Worm (Caenorhabditis elegans) whole organism, L2 larva: Measurements from ENCODE around the gene B0546.5.
"Not testable (repeated sequence)": the region's sequence is repeated elsewhere in the genome, so short reads cannot be mapped to it uniquely, and the experiment has no call there.

Source experiments
- F13H6.1 ChIP-seq: sonication (generic microtip); optimal IDR thresholded peaks from 2 replicates; lab custom pipeline; 2016; ENCODE audit warnings: missing genetic modification characterization, missing compliant biosample characterization
- R02D3.7 ChIP-seq: fragments of 150-350 bp; optimal IDR thresholded peaks from 2 replicates; lab custom pipeline; 2014; ENCODE audit warnings: missing biosample characterization, missing genetic modification characterization
- ceh-16 ChIP-seq: fragments of 150-350 bp; optimal IDR thresholded peaks from 2 replicates; lab custom pipeline; 2014; ENCODE audit warnings: missing biosample characterization, missing genetic modification characterization
- ceh-82 ChIP-seq: fragments of 150-350 bp; optimal IDR thresholded peaks from 2 replicates; lab custom pipeline; 2014; ENCODE audit warnings: missing biosample characterization, missing genetic modification characterization
- elt-1 ChIP-seq: fragments of 150-350 bp; optimal IDR thresholded peaks from 2 replicates; lab custom pipeline; 2014; ENCODE audit warnings: missing biosample characterization, missing genetic modification characterization
- fos-1 ChIP-seq: fragments of 150-350 bp; optimal IDR thresholded peaks from 2 replicates; lab custom pipeline; 2014; ENCODE audit warnings: missing biosample characterization, missing genetic modification characterization
- gmeb-1 ChIP-seq: fragments of 150-350 bp; optimal IDR thresholded peaks from 2 replicates; lab custom pipeline; 2014; ENCODE audit warnings: missing biosample characterization, missing genetic modification characterization
- lin-11 ChIP-seq: fragments of 150-350 bp; sonication (generic microtip); optimal IDR thresholded peaks from 2 replicates; lab custom pipeline; 2014; ENCODE audit warnings: missing biosample characterization, missing genetic modification characterization, inconsistent platforms, mixed read lengths
- lin-39 ChIP-seq: fragments of 150-350 bp; optimal IDR thresholded peaks from 2 replicates; lab custom pipeline; 2014; ENCODE audit warnings: missing biosample characterization, missing genetic modification reagents, missing genetic modification characterization
- mbf-1 ChIP-seq: sonication (generic microtip); optimal IDR thresholded peaks from 2 replicates; lab custom pipeline; 2017; ENCODE audit warnings: missing biosample characterization, missing genetic modification characterization
- mdl-1 ChIP-seq, 2 experiments: fragments of 150-350 bp in 1 of 2; sonication (generic microtip) in 1 of 2; optimal IDR thresholded peaks; 2 replicates each; lab custom pipeline; 2017; ENCODE audit warnings: missing biosample characterization in 2 of 2, missing genetic modification characterization in 2 of 2
- nhr-10 ChIP-seq: sonication (generic microtip); optimal IDR thresholded peaks from 2 replicates; lab custom pipeline; 2017; ENCODE audit warnings: missing biosample characterization, missing genetic modification characterization
- nhr-11 ChIP-seq: fragments of 150-350 bp; optimal IDR thresholded peaks from 2 replicates; lab custom pipeline; 2014; ENCODE audit warnings: missing biosample characterization, missing genetic modification characterization
- nhr-21 ChIP-seq: fragments of 150-350 bp; optimal IDR thresholded peaks from 2 replicates; lab custom pipeline; 2014; ENCODE audit warnings: missing biosample characterization, missing genetic modification characterization
- nhr-23 ChIP-seq: fragments of 150-350 bp; optimal IDR thresholded peaks from 2 replicates; lab custom pipeline; 2014; ENCODE audit warnings: missing biosample characterization, missing genetic modification reagents, missing genetic modification characterization
- nhr-237 ChIP-seq: fragments of 150-350 bp; optimal IDR thresholded peaks from 2 replicates; lab custom pipeline; 2014; ENCODE audit warnings: missing biosample characterization, missing genetic modification characterization
- nhr-25 ChIP-seq: fragments of 150-350 bp; sonication (generic microtip); optimal IDR thresholded peaks from 3 replicates; lab custom pipeline; 2014; ENCODE audit warnings: missing biosample characterization, missing genetic modification characterization
- nhr-6 ChIP-seq: fragments of 150-350 bp; optimal IDR thresholded peaks from 2 replicates; lab custom pipeline; 2014; ENCODE audit warnings: missing biosample characterization, missing genetic modification characterization
- peb-1 ChIP-seq: fragments of 150-350 bp; optimal IDR thresholded peaks from 2 replicates; lab custom pipeline; 2014; ENCODE audit warnings: missing biosample characterization, missing genetic modification characterization
- sem-4 ChIP-seq: fragments of 150-350 bp; optimal IDR thresholded peaks from 2 replicates; lab custom pipeline; 2014; ENCODE audit warnings: missing biosample characterization, missing genetic modification reagents, missing genetic modification characterization
- sma-3 ChIP-seq: sonication (generic microtip); optimal IDR thresholded peaks from 2 replicates; lab custom pipeline; 2016; ENCODE audit warnings: missing genetic modification reagents, missing genetic modification characterization, missing compliant biosample characterization
- sma-9 ChIP-seq, 2 experiments: fragments of 150-350 bp in 1 of 2; sonication (generic microtip) in 1 of 2; optimal IDR thresholded peaks; 2 replicates each; lab custom pipeline; 2014 to 2016; ENCODE audit warnings: missing genetic modification characterization in 2 of 2, mild to moderate bottlenecking in 1 of 2, missing biosample characterization in 1 of 2, missing compliant biosample characterization in 1 of 2, missing genetic modification reagents in 1 of 2, moderate library complexity in 1 of 2
- snpc-4 ChIP-seq: fragments of 150-350 bp; optimal IDR thresholded peaks from 2 replicates; lab custom pipeline; 2014; ENCODE audit warnings: missing biosample characterization, missing genetic modification characterization
- unc-39 ChIP-seq: fragments of 150-350 bp; optimal IDR thresholded peaks from 2 replicates; lab custom pipeline; 2014; ENCODE audit warnings: missing biosample characterization, missing genetic modification characterization
- unc-62 ChIP-seq: fragments of 150-350 bp; optimal IDR thresholded peaks from 2 replicates; lab custom pipeline; 2014; ENCODE audit warnings: missing biosample characterization, missing genetic modification reagents, missing genetic modification characterization
- zag-1 ChIP-seq: fragments of 150-350 bp; optimal IDR thresholded peaks from 2 replicates; lab custom pipeline; 2014; ENCODE audit warnings: missing biosample characterization, missing genetic modification characterization
- ztf-1 ChIP-seq: fragments of 200-800 bp; sonication (Bioruptor generic); conservative IDR thresholded peaks from 2 replicates; pipeline ENCODE4 v1.3.6; 2022; ENCODE audit warnings: missing genetic modification characterization, missing compliant biosample characterization
- ztf-4 ChIP-seq: fragments of 150-350 bp; optimal IDR thresholded peaks from 2 replicates; lab custom pipeline; 2014; ENCODE audit warnings: missing biosample characterization, missing genetic modification characterization

The B0546.5 gene

ce11 chrIV:3389999-3390398 lies at the start of gene B0546.5:
B0546.5 (minus strand) TSS chrIV:3390099.
- TF ChIP-seq zag-1, nhr-21, elt-1 (tag; lab: Kevin White, UChicago): not testable (repeated sequence)

ce11 chrIV:3439354-3439753 lies 49.5 kb upstream of the B0546.5 start, which contains the start of gene grd-3:
grd-3 (plus strand) TSS chrIV:3439655.
- peak; percentile 43 for TF ChIP-seq sma-9 (GFP tag; optimal IDR thresholded peaks at IDR 0.05; lab: Kevin White, UChicago)
- TF ChIP-seq sma-9 (tag; optimal IDR thresholded peaks at IDR 0.05; lab: Kevin White, UChicago): no peak
- TF ChIP-seq lin-39 (tag; lab: Kevin White, UChicago): no peak
- peak; percentile 72 for TF ChIP-seq ceh-16 (tag; lab: Kevin White, UChicago)
- peak; percentile 81 for TF ChIP-seq elt-1 (tag; lab: Kevin White, UChicago)
- TF ChIP-seq nhr-25: peak; percentile 62

- TF ChIP-seq unc-62 (GFP tag; lab: Kevin White, UChicago) (no peak), ztf-1 (no peak), sem-4 (tag; lab: Kevin White, UChicago) (no peak), nhr-25 (peak; percentile 32), nhr-21 (tag; lab: Kevin White, UChicago) (no peak), F13H6.1 (tag; lab: Kevin White, UChicago) (no peak), ceh-82 (no peak), mbf-1 (tag; lab: Kevin White, UChicago) (no peak), snpc-4 (tag; lab: Kevin White, UChicago) (no peak), elt-1 (tag; lab: Kevin White, UChicago) (peak; percentile 70), peb-1 (no peak), sma-9 (GFP tag; optimal IDR thresholded peaks at IDR 0.05; lab: Kevin White, UChicago) (peak; percentile 36), sma-9 (tag; optimal IDR thresholded peaks at IDR 0.05; lab: Kevin White, UChicago) (no peak), ceh-16 (tag; lab: Kevin White, UChicago) (peak; percentile 85), nhr-23 (tag; lab: Kevin White, UChicago) (peak; percentile 60), nhr-11 (tag; lab: Kevin White, UChicago) (no peak), unc-39 (tag; lab: Kevin White, UChicago) (no peak)
These were observed 48.1 kb upstream of the B0546.5 start, which contains the start of gene grd-13 for ce11 chrIV:3438022-3438421. grd-13 (plus strand) TSS chrIV:3438312.

ce11 chrIV:3436021-3436420 lies 46.1 kb upstream of the B0546.5 start, which contains the start of gene srz-32:
srz-32 (plus strand) TSS chrIV:3436321.
- TF ChIP-seq nhr-6 (tag; lab: Kevin White, UChicago) (no peak), fos-1 (tag; lab: Kevin White, UChicago) (no peak), gmeb-1 (tag; lab: Kevin White, UChicago) (no peak), mdl-1 (tag; optimal IDR thresholded peaks at IDR 0.05; lab: Kevin White, UChicago) (no peak), ztf-4 (tag; lab: Kevin White, UChicago) (no peak)

ce11 chrIV:3433387-3433786 lies 43.5 kb upstream of the B0546.5 start, which contains the start of gene C04C3.7:
C04C3.7 (minus strand) TSS chrIV:3433487.
- not testable (repeated sequence) for TF ChIP-seq ztf-4, unc-39, nhr-237 (tag; lab: Kevin White, UChicago)

ce11 chrIV:3428434-3428950 lies 38.6 kb upstream of the B0546.5 start, which contains the start of the genes C04C3.9 and srz-60:
C04C3.9 (minus strand) TSS chrIV:3428534.
srz-60 (plus strand) TSS chrIV:3428900.
- no peak for TF ChIP-seq sma-9 (GFP tag; optimal IDR thresholded peaks at IDR 0.05; lab: Kevin White, UChicago)
- TF ChIP-seq sma-9 (tag; optimal IDR thresholded peaks at IDR 0.05; lab: Kevin White, UChicago): no peak
- TF ChIP-seq lin-11 (tag; lab: Kevin White, UChicago): no peak
- no peak for TF ChIP-seq R02D3.7
- no peak for TF ChIP-seq snpc-4 (tag; lab: Kevin White, UChicago)
- no peak for TF ChIP-seq sma-3 (GFP tag; lab: Kevin White, UChicago)
- TF ChIP-seq nhr-21 (tag; lab: Kevin White, UChicago): no peak
- no peak for TF ChIP-seq unc-62 (GFP tag; lab: Kevin White, UChicago)
- TF ChIP-seq nhr-10: no peak
